Worm (Caenorhabditis elegans): ENCODE results near the gene T28D6.7.

T28D6.7 gene

DNA sequence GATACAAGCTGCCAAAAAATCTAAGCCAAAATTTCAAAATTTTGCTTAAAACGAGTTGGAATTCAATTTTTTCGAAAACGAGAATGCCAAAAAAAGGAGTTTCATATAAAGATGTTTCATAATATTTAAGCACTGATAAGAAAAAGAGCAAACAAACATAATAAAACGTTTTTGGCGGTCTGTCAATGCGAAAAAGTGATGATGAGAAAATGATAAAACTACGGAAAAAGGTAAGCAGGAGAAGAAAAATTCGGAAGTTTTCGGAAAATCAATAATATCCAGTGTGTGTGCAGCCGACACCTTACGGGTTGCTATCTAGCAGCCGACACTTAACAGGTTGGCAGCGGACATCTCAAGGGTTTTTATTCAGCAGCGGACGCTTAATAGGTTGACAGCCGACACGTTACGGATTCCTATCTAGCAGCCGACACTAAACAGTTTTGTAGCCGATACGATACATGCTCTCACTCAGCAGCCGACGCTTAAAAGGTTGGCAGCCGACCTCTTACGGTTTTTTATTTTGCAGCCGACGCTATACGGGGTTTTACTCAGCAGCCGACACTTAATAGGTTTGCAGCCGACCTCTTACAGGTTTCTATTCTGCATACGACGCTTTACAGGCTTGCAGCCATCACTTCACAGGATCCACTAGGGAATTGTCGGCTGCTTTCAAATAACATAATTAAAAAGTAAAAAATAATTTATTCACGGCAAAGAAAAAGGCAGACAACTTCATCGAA, 26.1 kb upstream of the T28D6.7 start:
- TF ChIP-seq ttx-3 (tag; optimal IDR thresholded peaks at IDR 0.05) (no peak), T23F11.4 (GFP tag; optimal IDR thresholded peaks at IDR 0.05) (no peak), ceh-18 (tag; optimal IDR thresholded peaks at IDR 0.05) (no peak), ahr-1 (tag; optimal IDR thresholded peaks at IDR 0.05) (no peak), lim-6 (tag; optimal IDR thresholded peaks at IDR 0.05) (no peak), ceh-30 (tag; optimal IDR thresholded peaks at IDR 0.05) (no peak), npax-4 (tag; optimal IDR thresholded peaks at IDR 0.05) (no peak), gmeb-2 (tag; optimal IDR thresholded peaks at IDR 0.05) (no peak), elt-2 (tag; optimal IDR thresholded peaks at IDR 0.05) (no peak), unc-55 (GFP tag; optimal IDR thresholded peaks at IDR 0.05) (no peak), pros-1 (tag; optimal IDR thresholded peaks at IDR 0.05) (no peak), pqm-1 (tag; optimal IDR thresholded peaks at IDR 0.05) (no peak), ama-1 (optimal IDR thresholded peaks at IDR 0.05) (no peak), ceh-31 (tag; optimal IDR thresholded peaks at IDR 0.05) (no peak), ceh-6 (GFP tag; optimal IDR thresholded peaks at IDR 0.05) (no peak), sdc-2 (tag; optimal IDR thresholded peaks at IDR 0.05) (no peak), hlh-6 (tag; optimal IDR thresholded peaks at IDR 0.05) (no peak), dmd-4 (tag; optimal IDR thresholded peaks at IDR 0.05; ENCODE audit: borderline replicate concordance) (no peak)

DNA sequence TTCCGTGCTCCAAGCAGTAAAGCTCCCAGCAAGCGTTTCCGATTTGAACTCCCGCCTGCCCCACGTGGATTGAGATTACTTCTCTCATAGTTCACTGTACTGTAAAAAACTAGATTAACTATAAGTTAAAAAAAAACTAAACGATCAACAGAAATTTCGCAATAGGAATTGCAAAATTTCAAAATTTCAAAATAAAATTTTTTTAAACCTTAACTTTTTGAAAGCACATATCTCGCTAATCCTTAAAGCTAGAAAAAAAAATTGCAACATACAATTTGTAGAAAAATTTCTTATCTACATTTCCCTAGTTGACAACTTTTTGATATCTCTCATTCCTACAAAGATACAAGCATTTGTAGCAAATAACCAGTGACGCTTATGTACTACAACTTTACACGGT, 25.4 kb upstream of the T28D6.7 start, which contains the start of gene tba-7:
Gene tba-7, minus strand, starts transcription at position 101 of the 400 bp plus-strand sequence.
- TF ChIP-seq pha-4 (tag; optimal IDR thresholded peaks at IDR 0.05) (no peak), dmd-4 (tag; optimal IDR thresholded peaks at IDR 0.05; ENCODE audit: borderline replicate concordance) (no peak), hlh-13 (GFP tag; optimal IDR thresholded peaks at IDR 0.05) (no peak), rnt-1 (tag; optimal IDR thresholded peaks at IDR 0.05) (no peak), ceh-9 (tag; optimal IDR thresholded peaks at IDR 0.05) (no peak), che-1 (tag; optimal IDR thresholded peaks at IDR 0.05) (no peak), unc-3 (GFP tag; conservative IDR thresholded peaks at IDR 0.05) (no peak), unc-3 (tag; optimal IDR thresholded peaks at IDR 0.05) (no peak), pat-9 (tag; optimal IDR thresholded peaks at IDR 0.05) (no peak)

DNA sequence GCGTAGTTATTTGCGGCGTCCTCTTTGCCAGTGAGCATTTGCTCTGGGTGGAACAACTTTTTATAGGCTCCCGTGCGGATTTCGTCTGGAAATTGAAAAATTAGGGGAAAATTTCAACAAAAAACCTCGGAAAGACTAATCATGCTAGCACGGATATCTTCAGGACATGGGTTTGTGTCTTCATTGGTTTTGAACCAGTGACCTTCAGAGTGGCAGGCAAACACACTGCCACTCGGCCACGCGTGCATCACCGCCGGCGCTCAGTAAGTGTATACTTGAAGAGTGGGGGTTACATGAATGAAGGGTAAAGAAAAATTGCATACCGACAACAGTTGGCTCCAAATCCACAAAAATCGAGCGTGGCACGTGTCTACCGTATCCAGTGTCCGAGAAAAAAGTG, 25.0 kb upstream of the T28D6.7 start:
- TF ChIP-seq ceh-19 (GFP tag; optimal IDR thresholded peaks at IDR 0.05), result peak; percentile 88
- peak; percentile 90 for TF ChIP-seq gmeb-2 (tag; optimal IDR thresholded peaks at IDR 0.05)
- no peak for TF ChIP-seq ceh-30 (tag; optimal IDR thresholded peaks at IDR 0.05)
- TF ChIP-seq ref-2 (tag; optimal IDR thresholded peaks at IDR 0.05), result peak; percentile 83
- TF ChIP-seq ceh-45 (GFP tag; IDR thresholded peaks at IDR 0.05), result peak; percentile 68; the same call in 1 of the 2 replicates
- peak; percentile 93 for TF ChIP-seq ceh-6 (GFP tag; optimal IDR thresholded peaks at IDR 0.05)
- TF ChIP-seq nhr-232 (tag; optimal IDR thresholded peaks at IDR 0.05), result peak; percentile 88
- TF ChIP-seq syd-9 (tag; optimal IDR thresholded peaks at IDR 0.05), result peak; percentile 76
- TF ChIP-seq tbx-2 (tag; optimal IDR thresholded peaks at IDR 0.05), result peak; percentile 84
- peak; percentile 82 for TF ChIP-seq ztf-16 (tag; optimal IDR thresholded peaks at IDR 0.05)
- peak; percentile 59 for TF ChIP-seq F13H6.1 (tag; optimal IDR thresholded peaks at IDR 0.05)
- peak; percentile 24 for TF ChIP-seq ceh-22 (tag; optimal IDR thresholded peaks at IDR 0.05)
- TF ChIP-seq elt-4 (tag; optimal IDR thresholded peaks at IDR 0.05), result peak; percentile 51
- TF ChIP-seq ceh-18 (tag; optimal IDR thresholded peaks at IDR 0.05), result peak; percentile 79
- TF ChIP-seq tbx-7 (tag; optimal IDR thresholded peaks at IDR 0.05), result peak; percentile 47
- TF ChIP-seq K02D7.2 (tag; optimal IDR thresholded peaks at IDR 0.05), result peak; percentile 78
- TF ChIP-seq ama-1 (optimal IDR thresholded peaks at IDR 0.05), result no peak
- peak; percentile 87 for TF ChIP-seq eyg-1 (tag; optimal IDR thresholded peaks at IDR 0.05)
- peak; percentile 78 for TF ChIP-seq hlh-15 (tag; optimal IDR thresholded peaks at IDR 0.05)
- TF ChIP-seq zip-5 (tag; optimal IDR thresholded peaks at IDR 0.05), result peak; percentile 60
- TF ChIP-seq pat-9 (tag; optimal IDR thresholded peaks at IDR 0.05), result peak; percentile 91
- TF ChIP-seq K09A11.1 (tag; optimal IDR thresholded peaks at IDR 0.05; ENCODE audit: insufficient read depth), result peak; percentile 65
- peak; percentile 77 for TF ChIP-seq fax-1 (tag; optimal IDR thresholded peaks at IDR 0.05)
- peak; percentile 69 for TF ChIP-seq nfya-1 (tag; optimal IDR thresholded peaks at IDR 0.05)
- TF ChIP-seq sox-4 (tag; optimal IDR thresholded peaks at IDR 0.05), result peak; percentile 90
- TF ChIP-seq pax-1 (tag; optimal IDR thresholded peaks at IDR 0.05), result no peak
- TF ChIP-seq C08G9.2 (tag; optimal IDR thresholded peaks at IDR 0.05), result peak; percentile 78
- TF ChIP-seq ttx-3 (tag; optimal IDR thresholded peaks at IDR 0.05), result peak; percentile 84
- TF ChIP-seq pha-2 (tag; optimal IDR thresholded peaks at IDR 0.05), result peak; percentile 87
- TF ChIP-seq unc-86 (tag; optimal IDR thresholded peaks at IDR 0.05), result peak; percentile 80
- TF ChIP-seq ahr-1 (tag; optimal IDR thresholded peaks at IDR 0.05), result peak; percentile 71
- TF ChIP-seq pha-4 (tag; optimal IDR thresholded peaks at IDR 0.05), result no peak

Measured in whole organism, late embryonic.